Worm (Caenorhabditis elegans) whole organism, L4/young adult: ENCODE data around the gene tbc-6.

Experiments
- W03F9.2 ChIP-seq: fragments of 150-350 bp; optimal IDR thresholded peaks from 2 replicates; lab custom pipeline; 2014; ENCODE audit warnings: missing biosample characterization, missing genetic modification characterization
- dao-5 ChIP-seq: sonication (generic microtip); optimal IDR thresholded peaks from 2 replicates; lab custom pipeline; 2016; ENCODE audit warnings: missing genotype, missing genetic modification characterization, moderate library complexity, missing compliant biosample characterization
- him-1 ChIP-seq: sonication (generic microtip); optimal IDR thresholded peaks from 2 replicates; lab custom pipeline; 2016; ENCODE audit warnings: missing genotype, missing genetic modification reagents, missing genetic modification characterization, missing compliant biosample characterization

Gene tbc-6

ce11 chrII:6834582-6835058, 13.3 kb upstream of the tbc-6 start, which contains the start of gene egl-27:
Gene egl-27, plus strand, starts transcription at chrII:6835008.
- no peak for TF ChIP-seq dao-5
- peak; percentile 12 for TF ChIP-seq him-1
- no peak for TF ChIP-seq W03F9.2 (tag; lab: Kevin White, UChicago)

ce11 chrII:6835500-6835899, 12.4 kb upstream of the tbc-6 start:
- TF ChIP-seq him-1 (no peak), W03F9.2 (tag; lab: Kevin White, UChicago) (no peak), dao-5 (no peak)

DNA sequence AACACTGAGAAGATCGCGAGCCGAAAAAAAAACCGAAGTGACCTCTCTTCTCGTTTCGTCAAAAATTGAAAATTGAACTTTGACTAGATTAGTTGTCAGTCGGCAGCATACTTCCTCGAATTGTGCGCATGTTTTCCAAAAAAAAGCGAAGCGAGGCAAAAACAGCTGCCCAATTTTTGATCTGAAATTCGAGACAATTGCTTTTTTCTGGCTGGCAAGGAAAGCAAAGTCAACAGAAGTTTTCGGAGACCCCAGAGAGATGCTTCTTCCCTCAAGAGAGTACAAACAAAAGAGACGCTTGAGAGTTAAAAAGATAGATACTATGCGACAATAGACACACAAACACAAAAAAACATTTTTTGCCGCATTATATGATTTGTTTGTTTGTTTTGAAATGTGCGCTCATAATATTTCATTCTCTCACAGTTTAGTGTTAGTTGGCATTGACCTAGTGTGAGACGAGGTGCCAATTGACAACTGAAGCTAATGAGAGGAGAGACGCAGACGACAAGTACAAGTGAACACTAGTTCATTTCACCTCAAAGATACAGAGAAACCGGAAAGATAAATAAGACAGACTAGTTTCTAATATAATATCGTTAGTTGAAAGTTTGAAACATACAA, 11.8 kb upstream of the tbc-6 start:
- no peak for TF ChIP-seq W03F9.2 (tag; lab: Kevin White, UChicago)
- no peak for TF ChIP-seq him-1
- no peak for TF ChIP-seq dao-5

ce11 chrII:6836762-6837566, 11.0 kb upstream of the tbc-6 start:
- TF ChIP-seq W03F9.2 (tag; lab: Kevin White, UChicago) (no peak), dao-5 (no peak), him-1 (no peak)

- TF ChIP-seq W03F9.2 (tag; lab: Kevin White, UChicago) (no peak), him-1 (peak; percentile 33), dao-5 (no peak)
Measured at ce11 chrII:6838270-6838878, 9.6 kb upstream of the tbc-6 start.

DNA sequence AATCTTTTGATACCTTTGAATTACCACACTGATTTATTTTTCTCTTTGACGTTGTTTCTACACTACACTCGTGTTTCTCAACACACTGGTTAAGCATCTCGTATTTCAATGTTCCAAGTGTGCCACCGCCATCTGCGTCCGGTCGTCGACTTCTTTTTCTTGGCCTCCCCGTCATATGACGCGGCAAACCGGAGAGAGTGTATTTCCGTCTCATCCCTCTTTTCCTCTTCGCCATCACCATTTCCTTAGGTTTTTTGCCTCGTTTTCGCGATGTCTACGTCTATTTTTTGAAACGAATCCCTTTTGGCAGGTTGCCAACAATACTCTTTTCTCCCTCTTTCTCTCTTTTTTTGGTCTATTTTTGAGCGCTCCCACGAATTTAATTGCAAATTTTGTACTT, 8.9 kb upstream of the tbc-6 start:
- TF ChIP-seq him-1 (no peak), W03F9.2 (tag; lab: Kevin White, UChicago) (no peak), dao-5 (no peak)

ce11 chrII:6840663-6841062, 7.3 kb upstream of the tbc-6 start:
- TF ChIP-seq W03F9.2 (tag; lab: Kevin White, UChicago) (no peak), dao-5 (no peak), him-1 (no peak)

ce11 chrII:6841102-6841501, 6.8 kb upstream of the tbc-6 start:
- TF ChIP-seq dao-5 (no peak), W03F9.2 (tag; lab: Kevin White, UChicago) (no peak), him-1 (no peak)

DNA sequence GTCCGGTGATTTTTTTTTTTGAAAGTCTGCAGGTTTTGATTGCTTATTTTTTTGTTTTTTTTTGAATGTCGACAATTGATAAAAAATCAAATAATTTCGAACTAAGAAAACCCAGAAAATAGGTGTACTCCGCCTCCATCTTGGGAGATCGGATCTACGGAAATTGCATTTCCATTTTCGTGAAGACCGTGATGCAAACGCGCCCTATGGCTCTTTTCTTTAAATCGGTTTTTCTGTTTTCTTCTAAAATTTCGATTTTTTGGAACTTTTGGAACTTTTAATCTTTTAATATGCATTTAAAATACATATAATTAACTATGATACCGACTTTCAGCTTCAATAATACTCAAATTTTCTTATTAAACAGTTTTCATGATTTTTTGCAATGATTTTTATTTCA, 5.9 kb upstream of the tbc-6 start:
- TF ChIP-seq dao-5: no peak
- TF ChIP-seq W03F9.2 (tag; lab: Kevin White, UChicago): no peak
- TF ChIP-seq him-1: no peak

DNA sequence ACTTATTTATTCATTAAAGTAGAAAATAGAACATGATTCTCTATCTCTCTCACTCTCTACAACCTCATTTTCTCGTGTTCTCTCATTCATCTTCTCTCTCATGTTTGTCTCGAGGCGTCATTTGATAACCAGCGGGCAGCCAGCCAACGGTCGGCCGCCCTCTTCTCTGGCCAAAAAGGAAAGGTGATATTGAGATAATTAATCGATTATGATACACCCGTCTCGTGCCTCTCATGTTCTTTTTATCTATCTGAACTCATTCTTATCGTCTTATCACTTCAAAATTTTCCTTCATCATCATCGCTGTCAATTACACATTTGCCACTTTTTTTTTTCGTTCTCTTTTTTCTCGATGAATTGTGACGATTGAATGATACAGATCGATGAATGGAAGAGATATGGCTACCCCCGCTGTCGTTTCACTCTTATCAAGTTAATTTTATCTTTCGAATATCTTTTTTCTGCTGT, 5.2 kb upstream of the tbc-6 start:
- TF ChIP-seq W03F9.2 (tag; lab: Kevin White, UChicago) (no peak), him-1 (no peak), dao-5 (no peak)

ce11 chrII:6843211-6843610, 4.7 kb upstream of the tbc-6 start:
- no peak for TF ChIP-seq him-1

DNA sequence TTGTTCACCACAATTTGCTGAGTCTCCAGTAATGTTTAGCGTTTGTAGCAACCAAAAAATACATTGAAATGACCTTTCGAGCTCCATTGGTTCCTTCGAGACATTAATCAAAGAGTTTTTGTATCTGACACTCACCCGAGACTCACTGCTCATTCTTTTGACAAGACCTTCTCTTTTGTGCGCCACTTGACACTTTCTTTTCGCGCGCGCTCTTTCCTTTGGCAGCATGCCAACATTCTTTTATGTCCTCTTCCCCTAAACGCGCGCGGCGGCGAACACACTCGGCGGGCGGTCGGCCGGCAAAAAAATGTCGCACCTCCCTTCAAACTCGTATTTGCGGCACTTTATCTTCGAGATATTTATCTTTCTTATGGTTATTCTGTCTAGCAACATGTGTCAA, 4.2 kb upstream of the tbc-6 start:
- TF ChIP-seq him-1 (no peak), W03F9.2 (tag; lab: Kevin White, UChicago) (no peak), dao-5 (no peak)

DNA sequence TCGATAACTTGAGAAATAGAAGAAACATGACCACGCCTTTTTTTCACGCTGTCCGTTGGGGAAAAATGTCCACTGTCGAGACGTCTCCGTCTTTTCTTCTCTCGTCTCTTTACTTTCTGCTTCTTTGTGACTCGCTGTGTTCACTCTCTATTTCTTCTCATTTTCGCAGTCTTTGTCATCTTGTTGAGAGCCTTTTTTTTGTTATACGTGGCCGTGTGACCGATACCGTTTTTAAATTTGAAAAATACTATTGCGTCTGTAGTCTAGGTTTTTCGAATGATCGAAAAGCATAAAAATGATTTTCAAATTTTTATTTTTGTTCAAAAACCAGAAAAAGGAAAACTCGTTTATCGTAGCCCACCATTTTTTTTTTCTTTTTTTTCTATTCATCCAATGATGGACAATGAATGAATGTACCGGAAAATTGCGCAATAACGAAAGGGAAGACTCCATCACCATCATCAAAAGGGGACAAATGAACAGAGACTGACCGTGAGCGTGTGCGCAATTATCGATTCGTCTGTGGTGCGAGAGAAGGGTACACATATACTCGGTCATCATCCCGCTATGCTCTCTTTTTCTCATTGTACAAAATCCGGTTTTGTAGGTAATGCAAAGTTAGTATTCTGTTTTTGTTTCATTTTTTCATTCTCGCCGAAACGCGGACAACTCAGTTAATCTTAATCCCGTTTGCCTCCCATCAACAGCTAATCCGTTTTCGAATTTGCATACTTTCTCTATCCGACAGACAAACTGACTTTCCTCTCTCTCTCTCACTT, 3.5 kb upstream of the tbc-6 start:
- TF ChIP-seq W03F9.2 (tag; lab: Kevin White, UChicago) (no peak), dao-5 (no peak), him-1 (no peak)

ce11 chrII:6845006-6845459, 2.9 kb upstream of the tbc-6 start:
- TF ChIP-seq him-1 (no peak), dao-5 (no peak), W03F9.2 (tag; lab: Kevin White, UChicago) (no peak)
